Fruit fly (Drosophila melanogaster): ENCODE data around the gene CG17321.

DNA sequence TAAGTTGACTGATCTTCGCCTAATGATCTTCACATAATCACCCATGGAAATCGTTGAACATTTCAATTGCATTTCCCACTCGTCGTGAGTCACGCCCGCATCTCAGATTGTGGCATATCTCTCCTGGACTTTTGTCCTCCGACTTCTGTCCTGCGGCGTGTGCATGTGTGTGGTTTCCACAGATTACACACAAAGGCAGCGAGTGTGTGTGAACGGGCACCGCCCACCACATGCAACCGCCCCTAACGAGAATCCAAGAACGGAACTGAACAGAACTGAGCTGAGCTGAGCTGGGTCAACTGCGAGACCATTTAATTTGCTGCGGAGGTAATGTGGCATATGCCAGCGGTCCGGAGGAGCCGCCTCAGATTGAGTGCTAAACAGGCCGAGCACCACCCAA lies 43.3 kb upstream of the CG17321 start:
- TF ChIP-seq CG7368 (GFP tag; optimal IDR thresholded peaks at IDR 0.05) (no peak), topi (GFP tag; optimal IDR thresholded peaks at IDR 0.05) (no peak), Ets21C (GFP tag; optimal IDR thresholded peaks at IDR 0.05) (no peak)

All from whole organism, prepupa.